Worm (Caenorhabditis elegans) whole organism, L1 larva: ENCODE measurements around the gene trpa-1.
A peak's percentile ranks its signal among the peaks of the same experiment; 100 is the strongest.

Experiments
- C16A3.4 ChIP-seq: fragments of 150-350 bp; optimal IDR thresholded peaks from 2 replicates; lab custom pipeline; 2014; ENCODE audit warnings: missing biosample characterization, missing genetic modification characterization
- C34B4.2 ChIP-seq: sonication (generic microtip); optimal IDR thresholded peaks from 2 replicates; lab custom pipeline; 2017; ENCODE audit warnings: mild to moderate bottlenecking, missing genetic modification characterization, missing compliant biosample characterization
- alr-1 ChIP-seq: fragments of 200-800 bp; sonication (Bioruptor generic); optimal IDR thresholded peaks from 2 replicates; lab custom pipeline; 2018; ENCODE audit warnings: borderline replicate concordance, mild to moderate bottlenecking, missing genetic modification characterization, missing compliant biosample characterization
- aly-2 ChIP-seq: fragments of 150-350 bp; optimal IDR thresholded peaks from 2 replicates; lab custom pipeline; 2014; ENCODE audit warnings: missing biosample characterization, missing genetic modification characterization
- ama-1 ChIP-seq: fragments of 150-350 bp; optimal IDR thresholded peaks from 2 replicates; lab custom pipeline; 2014
- ceh-63 ChIP-seq: fragments of 200-800 bp; sonication (Bioruptor generic); optimal IDR thresholded peaks from 2 replicates; lab custom pipeline; 2018; ENCODE audit warnings: mild to moderate bottlenecking, missing genetic modification characterization, missing compliant biosample characterization
- ceh-8 ChIP-seq: fragments of 200-800 bp; sonication (Bioruptor generic); optimal IDR thresholded peaks from 2 replicates; lab custom pipeline; 2018; ENCODE audit warnings: mild to moderate bottlenecking, missing genetic modification characterization, moderate library complexity, missing compliant biosample characterization
- ceh-82 ChIP-seq, 3 experiments: fragments of 150-350 bp in 1 of 3; sonication (generic microtip) in 2 of 3; optimal IDR thresholded peaks; 2 replicates each; lab custom pipeline; 2014 to 2017; ENCODE audit warnings: missing biosample characterization in 3 of 3, missing genetic modification characterization in 3 of 3
- ceh-88 ChIP-seq: fragments of 200-800 bp; sonication (Bioruptor generic); IDR thresholded peaks from 2 replicates; pipeline ENCODE4 v1.3.6; 2022; ENCODE audit warnings: missing genetic modification characterization, missing compliant biosample characterization
- ceh-90 ChIP-seq: sonication (generic microtip); optimal IDR thresholded peaks from 2 replicates; lab custom pipeline; 2016; ENCODE audit warnings: missing genetic modification characterization, missing compliant biosample characterization
- efl-1 ChIP-seq, 4 experiments: fragments of 150-350 bp; optimal IDR thresholded peaks in 3 of 4; peaks in 1 of 4; 1 replicate in 1 of 4; 2 replicates in 3 of 4; lab custom pipeline; 2014; ENCODE audit warnings: missing biosample characterization in 2 of 4, missing genetic modification characterization in 2 of 4, missing genetic modification reagents in 2 of 4
- efl-3 ChIP-seq: fragments of 200-800 bp; sonication (Bioruptor generic); optimal IDR thresholded peaks from 2 replicates; lab custom pipeline; 2018; ENCODE audit warnings: mild to moderate bottlenecking, missing genetic modification characterization, missing compliant biosample characterization
- egl-13 ChIP-seq: sonication (generic microtip); optimal IDR thresholded peaks from 2 replicates; lab custom pipeline; 2016; ENCODE audit warnings: missing genotype, missing genetic modification reagents, missing genetic modification characterization, missing compliant biosample characterization
- elt-2 ChIP-seq: sonication (generic microtip); optimal IDR thresholded peaks from 2 replicates; lab custom pipeline; 2016; ENCODE audit warnings: missing genetic modification characterization, mild to moderate bottlenecking, inconsistent platforms, missing compliant biosample characterization, missing genetic modification reagents
- ets-5 ChIP-seq: fragments of 200-800 bp; sonication (Bioruptor generic); IDR thresholded peaks from 2 replicates; pipeline ENCODE4 v1.3.6; 2022; ENCODE audit warnings: missing genetic modification characterization, missing compliant biosample characterization
- fkh-10 ChIP-seq: sonication (generic microtip); optimal IDR thresholded peaks from 2 replicates; lab custom pipeline; 2017; ENCODE audit warnings: missing biosample characterization, missing genetic modification reagents, missing genetic modification characterization
- fkh-4 ChIP-seq: sonication (generic microtip); optimal IDR thresholded peaks from 2 replicates; lab custom pipeline; 2016; ENCODE audit warnings: missing compliant biosample characterization, missing genetic modification characterization, borderline replicate concordance
- fos-1 ChIP-seq: fragments of 150-350 bp; optimal IDR thresholded peaks from 2 replicates; lab custom pipeline; 2014; ENCODE audit warnings: missing biosample characterization, missing genetic modification characterization
- grh-1 ChIP-seq: fragments of 200-800 bp; sonication (Bioruptor generic); IDR thresholded peaks from 2 replicates; pipeline ENCODE4 v1.3.6; 2022; ENCODE audit warnings: missing genetic modification reagents, missing genetic modification characterization, missing compliant biosample characterization
- hlh-4 ChIP-seq: sonication (generic microtip); optimal IDR thresholded peaks from 2 replicates; lab custom pipeline; 2016; ENCODE audit warnings: mild to moderate bottlenecking, missing genetic modification characterization, missing compliant biosample characterization
- jun-1 ChIP-seq: fragments of 150-350 bp; optimal IDR thresholded peaks from 2 replicates; lab custom pipeline; 2014; ENCODE audit warnings: missing biosample characterization, missing genetic modification reagents, missing genetic modification characterization
- lin-13 ChIP-seq: fragments of 150-350 bp; optimal IDR thresholded peaks from 2 replicates; lab custom pipeline; 2014; ENCODE audit warnings: missing biosample characterization, missing genetic modification reagents, missing genetic modification characterization
- lin-15B ChIP-seq: fragments of 150-350 bp; sonication (generic microtip); optimal IDR thresholded peaks from 3 replicates; lab custom pipeline; 2014; ENCODE audit warnings: missing biosample characterization, missing genetic modification characterization
- lir-3 ChIP-seq: sonication (generic microtip); optimal IDR thresholded peaks from 2 replicates; lab custom pipeline; 2016; ENCODE audit warnings: mild to moderate bottlenecking, missing genetic modification characterization, moderate library complexity, missing compliant biosample characterization; ENCODE audit not compliant: poor library complexity
- nhr-11 ChIP-seq: fragments of 150-350 bp; optimal IDR thresholded peaks from 2 replicates; lab custom pipeline; 2014; ENCODE audit warnings: missing biosample characterization, missing genetic modification characterization
- nhr-19 ChIP-seq: fragments of 200-800 bp; sonication (Bioruptor generic); conservative IDR thresholded peaks from 2 replicates; pipeline ENCODE4 v1.3.6; 2022; ENCODE audit warnings: missing genetic modification characterization, missing compliant biosample characterization
- nhr-237 ChIP-seq: fragments of 150-350 bp; optimal IDR thresholded peaks from 2 replicates; lab custom pipeline; 2014; ENCODE audit warnings: missing biosample characterization, missing genetic modification characterization
- nhr-47 ChIP-seq: sonication (generic microtip); optimal IDR thresholded peaks from 2 replicates; lab custom pipeline; 2016; ENCODE audit warnings: mild to moderate bottlenecking, missing genetic modification characterization, moderate library complexity, missing compliant biosample characterization
- nhr-77 ChIP-seq: fragments of 150-350 bp; optimal IDR thresholded peaks from 2 replicates; lab custom pipeline; 2014; ENCODE audit warnings: missing biosample characterization, missing genetic modification characterization
- nhr-85 ChIP-seq: sonication (generic microtip); peaks from one replicate; lab custom pipeline; 2016; ENCODE audit warnings: missing genetic modification characterization, inconsistent platforms, missing compliant biosample characterization
- nhr-90 ChIP-seq: sonication (generic microtip); optimal IDR thresholded peaks from 2 replicates; lab custom pipeline; 2016; ENCODE audit warnings: mild to moderate bottlenecking, missing genetic modification characterization, missing compliant biosample characterization; ENCODE audit not compliant: poor library complexity
- pag-3 ChIP-seq: sonication (generic microtip); optimal IDR thresholded peaks from 2 replicates; lab custom pipeline; 2017; ENCODE audit warnings: missing genetic modification characterization, mild to moderate bottlenecking, missing compliant biosample characterization, antibody characterized with exemption, borderline replicate concordance; ENCODE audit not compliant: insufficient read depth
- rnt-1 ChIP-seq: sonication (generic microtip); optimal IDR thresholded peaks from 2 replicates; lab custom pipeline; 2016; ENCODE audit warnings: mild to moderate bottlenecking, missing genetic modification characterization, moderate library complexity, missing compliant biosample characterization
- snpc-4 ChIP-seq: fragments of 150-350 bp; optimal IDR thresholded peaks from 2 replicates; lab custom pipeline; 2014; ENCODE audit warnings: missing biosample characterization, missing genetic modification characterization
- snu-23 ChIP-seq: sonication (generic microtip); optimal IDR thresholded peaks from 2 replicates; lab custom pipeline; 2016; ENCODE audit warnings: missing genetic modification characterization, missing compliant biosample characterization
- sox-4 ChIP-seq: sonication (generic microtip); optimal IDR thresholded peaks from 2 replicates; lab custom pipeline; 2016; ENCODE audit warnings: missing genetic modification characterization, missing compliant biosample characterization
- sup-37 ChIP-seq: fragments of 200-800 bp; sonication (Bioruptor generic); optimal IDR thresholded peaks from 2 replicates; lab custom pipeline; 2018; ENCODE audit warnings: mild to moderate bottlenecking, missing genetic modification characterization, missing compliant biosample characterization
- tbx-2 ChIP-seq: sonication (generic microtip); optimal IDR thresholded peaks from 2 replicates; lab custom pipeline; 2016; ENCODE audit warnings: missing genetic modification characterization, missing compliant biosample characterization
- tlp-1 ChIP-seq: fragments of 150-350 bp; optimal IDR thresholded peaks from 2 replicates; lab custom pipeline; 2014; ENCODE audit warnings: missing biosample characterization, missing genetic modification characterization
- unc-130 ChIP-seq: fragments of 150-350 bp; optimal IDR thresholded peaks from 2 replicates; lab custom pipeline; 2017; ENCODE audit warnings: missing biosample characterization, missing genetic modification characterization, inconsistent platforms
- unc-62 ChIP-seq: fragments of 150-350 bp; optimal IDR thresholded peaks from 2 replicates; lab custom pipeline; 2014; ENCODE audit warnings: missing biosample characterization, missing genetic modification reagents, missing genetic modification characterization
- unc-86 ChIP-seq: sonication (generic microtip); optimal IDR thresholded peaks from 2 replicates; lab custom pipeline; 2016; ENCODE audit warnings: missing genetic modification characterization, missing compliant biosample characterization
- unc-98 ChIP-seq: fragments of 200-800 bp; sonication (Bioruptor generic); IDR thresholded peaks from 2 replicates; pipeline ENCODE4 v1.3.6; 2022; ENCODE audit warnings: missing genetic modification characterization, missing compliant biosample characterization
- vab-15 ChIP-seq: sonication (generic microtip); optimal IDR thresholded peaks from 2 replicates; lab custom pipeline; 2017; ENCODE audit warnings: missing genotype, mild to moderate bottlenecking, missing genetic modification characterization, missing compliant biosample characterization
- xbp-1 ChIP-seq: sonication (generic microtip); optimal IDR thresholded peaks from 2 replicates; lab custom pipeline; 2016; ENCODE audit warnings: missing genetic modification characterization, missing compliant biosample characterization
- ztf-11 ChIP-seq, 2 experiments: sonication (generic microtip); optimal IDR thresholded peaks; 2 replicates each; lab custom pipeline; 2016 to 2017; ENCODE audit warnings: missing genetic modification characterization in 2 of 2, missing biosample characterization in 1 of 2, missing compliant biosample characterization in 1 of 2

trpa-1 gene

ce11 chrIV:11854777-11855176 is 9.5 kb upstream of the trpa-1 start, which contains the start of gene tag-30 (continued):
- TF ChIP-seq fkh-10 (GFP tag; lab: Kevin White, UChicago) (no peak), tbx-2 (tag; lab: Kevin White, UChicago) (peak; percentile 37), fos-1 (tag; lab: Kevin White, UChicago) (no peak), ama-1 (lab: Kevin White, UChicago) (peak; percentile 54), sox-4 (tag; lab: Kevin White, UChicago) (no peak), vab-15 (no peak), C34B4.2 (tag; lab: Kevin White, UChicago) (no peak), C16A3.4 (tag; lab: Kevin White, UChicago) (peak; percentile 67), alr-1 (tag; lab: Kevin White, UChicago) (no peak), unc-98 (GFP tag; lab: Robert Waterston, UW) (no peak), nhr-90 (tag; lab: Kevin White, UChicago) (peak; percentile 31), lin-15B (tag; lab: Kevin White, UChicago) (peak; percentile 39), ztf-11 (tag; optimal IDR thresholded peaks at IDR 0.05; lab: Kevin White, UChicago) (no peak), aly-2 (tag; lab: Kevin White, UChicago) (no peak), lin-13 (no peak), unc-62 (GFP tag; lab: Kevin White, UChicago) (no peak), ets-5 (no peak), snpc-4 (tag; lab: Kevin White, UChicago) (no peak), jun-1 (tag; lab: Kevin White, UChicago) (no peak), nhr-237 (tag; lab: Kevin White, UChicago) (no peak), hlh-4 (no peak), ceh-88 (no peak), ceh-8 (no peak), rnt-1 (peak; percentile 40), egl-13 (tag; lab: Kevin White, UChicago) (no peak), ceh-82 (tag; optimal IDR thresholded peaks at IDR 0.05; lab: Kevin White, UChicago) (peak in 1 of 3 experiments; percentile 26), elt-2 (tag; lab: Kevin White, UChicago) (no peak), fkh-4 (tag; lab: Kevin White, UChicago) (no peak), sup-37 (GFP tag; lab: Kevin White, UChicago) (no peak), nhr-19 (GFP tag; lab: Robert Waterston, UW) (no peak), tlp-1 (tag; lab: Kevin White, UChicago) (no peak), efl-3 (no peak), nhr-85 (no peak), nhr-47 (tag; lab: Kevin White, UChicago) (no peak), ceh-63 (no peak), unc-130 (tag; lab: Kevin White, UChicago) (peak; percentile 32), efl-1 (optimal IDR thresholded peaks at IDR 0.05; lab: Kevin White, UChicago) (peak; percentile 54 to 61), efl-1 (GFP tag; optimal IDR thresholded peaks at IDR 0.05 in 1 of 2; lab: Kevin White, UChicago) (peak; percentile 57 to 87)

ce11 chrIV:11855424-11855823 is 8.9 kb upstream of the trpa-1 start:
- TF ChIP-seq nhr-77 (tag; lab: Kevin White, UChicago): no peak
- TF ChIP-seq elt-2 (tag; lab: Kevin White, UChicago): no peak
- TF ChIP-seq lir-3: no peak
- TF ChIP-seq lin-13: no peak
- no peak for TF ChIP-seq nhr-11 (tag; lab: Kevin White, UChicago)
- no peak for TF ChIP-seq ceh-90 (tag; lab: Kevin White, UChicago)
- TF ChIP-seq rnt-1: no peak
- no peak for TF ChIP-seq egl-13 (tag; lab: Kevin White, UChicago)
- TF ChIP-seq pag-3: no peak
- TF ChIP-seq nhr-237 (tag; lab: Kevin White, UChicago): no peak
- TF ChIP-seq snu-23 (GFP tag; lab: Kevin White, UChicago): no peak
- no peak for TF ChIP-seq ceh-82 (tag; optimal IDR thresholded peaks at IDR 0.05; lab: Kevin White, UChicago)
- no peak for TF ChIP-seq xbp-1 (tag; lab: Kevin White, UChicago)
- TF ChIP-seq unc-86 (tag; lab: Kevin White, UChicago): no peak
- no peak for TF ChIP-seq unc-62 (GFP tag; lab: Kevin White, UChicago)
- TF ChIP-seq lin-15B (tag; lab: Kevin White, UChicago): no peak
- TF ChIP-seq grh-1 (GFP tag; lab: Robert Waterston, UW): no peak
